Fruit fly (Drosophila melanogaster) whole organism, embryonic: ENCODE results near the gene Blm.
A peak's percentile ranks its signal among the peaks of the same experiment; 100 is the strongest.

Source experiments
- CG12155 ChIP-seq: fragments of 200-800 bp; sonication (Bioruptor generic); optimal IDR thresholded peaks from 3 replicates; lab custom pipeline; 2016; ENCODE audit warnings: missing biosample characterization, missing genetic modification characterization
- CG12942 ChIP-seq: fragments of 200-800 bp; sonication (Bioruptor generic); optimal IDR thresholded peaks from 3 replicates; lab custom pipeline; 2016; ENCODE audit warnings: missing biosample characterization, missing genetic modification characterization
- CG13775 ChIP-seq: fragments of 200-800 bp; sonication (Bioruptor generic); optimal IDR thresholded peaks from 3 replicates; lab custom pipeline; 2017; ENCODE audit warnings: missing biosample characterization, mild to moderate bottlenecking, missing genetic modification characterization
- CG13894 ChIP-seq: fragments of 200-800 bp; sonication (Bioruptor generic); optimal IDR thresholded peaks from 3 replicates; lab custom pipeline; 2018; ENCODE audit warnings: missing biosample characterization, mild to moderate bottlenecking, missing genetic modification characterization, moderate library complexity
- CG14441 ChIP-seq: fragments of 200-800 bp; sonication (Bioruptor generic); IDR thresholded peaks from 2 replicates; pipeline ENCODE4 v1.3.6; 2022; ENCODE audit warnings: missing biosample characterization, missing genetic modification characterization
- CG1647 ChIP-seq: fragments of 200-800 bp; sonication (Bioruptor generic); optimal IDR thresholded peaks from 3 replicates; lab custom pipeline; 2016; ENCODE audit warnings: missing biosample characterization, missing genetic modification characterization
- CG16813 ChIP-seq: fragments of 200-800 bp; sonication (Bioruptor generic); IDR thresholded peaks from 3 replicates; pipeline ENCODE4 v1.3.6; 2022; ENCODE audit warnings: missing biosample characterization, missing genetic modification characterization; ENCODE audit not compliant: partially characterized antibody
- CG16815 ChIP-seq: fragments of 200-800 bp; sonication (Bioruptor generic); optimal IDR thresholded peaks from 3 replicates; lab custom pipeline; 2017; ENCODE audit warnings: missing biosample characterization, mild to moderate bottlenecking, missing genetic modification characterization
- CG2116 ChIP-seq: fragments of 200-800 bp; sonication (Bioruptor generic); optimal IDR thresholded peaks from 3 replicates; lab custom pipeline; 2018; ENCODE audit warnings: missing biosample characterization, mild to moderate bottlenecking, missing genetic modification characterization
- CG2678 ChIP-seq: fragments of 200-800 bp; sonication (Bioruptor generic); optimal IDR thresholded peaks from 3 replicates; lab custom pipeline; 2019; ENCODE audit warnings: missing biosample characterization, mild to moderate bottlenecking, missing genetic modification characterization, moderate library complexity
- CG30020 ChIP-seq: fragments of 200-800 bp; optimal IDR thresholded peaks from 2 replicates; lab custom pipeline; 2019; ENCODE audit warnings: missing biosample characterization, mild to moderate bottlenecking, missing genetic modification characterization, moderate library complexity
- CG31365 ChIP-seq: fragments of 200-800 bp; sonication (Bioruptor generic); optimal IDR thresholded peaks from 2 replicates; lab custom pipeline; 2018; ENCODE audit warnings: missing biosample characterization, mild to moderate bottlenecking, missing genetic modification characterization
- CG34422 ChIP-seq: fragments of 200-800 bp; sonication (Bioruptor generic); IDR thresholded peaks from 3 replicates; pipeline ENCODE4 v1.3.6; 2022; ENCODE audit warnings: missing biosample characterization, missing genetic modification characterization
- CG4328 ChIP-seq: fragments of 200-800 bp; sonication (Bioruptor generic); optimal IDR thresholded peaks from 3 replicates; lab custom pipeline; 2017; ENCODE audit warnings: missing biosample characterization, missing genetic modification reagents, missing genetic modification characterization
- CG4707 ChIP-seq: fragments of 200-800 bp; sonication (Bioruptor generic); optimal IDR thresholded peaks from 2 replicates; lab custom pipeline; 2018; ENCODE audit warnings: missing biosample characterization, mild to moderate bottlenecking, missing genetic modification characterization, moderate library complexity
- CG6765 ChIP-seq: fragments of 200-800 bp; sonication (Bioruptor generic); optimal IDR thresholded peaks from 3 replicates; lab custom pipeline; 2017; ENCODE audit warnings: missing biosample characterization, mild to moderate bottlenecking, missing genetic modification characterization
- CG6813 ChIP-seq: fragments of 200-800 bp; sonication (Bioruptor generic); optimal IDR thresholded peaks from 2 replicates; lab custom pipeline; 2017; ENCODE audit warnings: missing biosample characterization, missing genetic modification characterization, mild to moderate bottlenecking, moderate library complexity, missing genetic modification reagents
- CG7745 ChIP-seq: fragments of 200-800 bp; sonication (Bioruptor generic); optimal IDR thresholded peaks from 2 replicates; lab custom pipeline; 2018; ENCODE audit warnings: missing biosample characterization, mild to moderate bottlenecking, missing genetic modification characterization, moderate library complexity
- CG7928 ChIP-seq: fragments of 200-800 bp; sonication (Bioruptor generic); optimal IDR thresholded peaks from 2 replicates; lab custom pipeline; 2017; ENCODE audit warnings: missing biosample characterization, mild to moderate bottlenecking, missing genetic modification characterization
- CG7987 ChIP-seq: fragments of 200-800 bp; sonication (Bioruptor generic); optimal IDR thresholded peaks from 2 replicates; lab custom pipeline; 2018; ENCODE audit warnings: missing biosample characterization, mild to moderate bottlenecking, missing genetic modification characterization, moderate library complexity
- CG9876 ChIP-seq: fragments of 200-800 bp; sonication (Bioruptor generic); optimal IDR thresholded peaks from 2 replicates; lab custom pipeline; 2016; ENCODE audit warnings: missing biosample characterization, missing genetic modification characterization
- CoRest ChIP-seq: fragments of 200-800 bp; sonication (Bioruptor generic); optimal IDR thresholded peaks from 3 replicates; lab custom pipeline; 2018; ENCODE audit warnings: missing biosample characterization, mild to moderate bottlenecking, missing genetic modification characterization, moderate library complexity
- Ets65A ChIP-seq: fragments of 200-800 bp; sonication (Bioruptor generic); peaks from one replicate; lab custom pipeline; 2016; ENCODE audit warnings: missing biosample characterization, missing genetic modification characterization
- GATAe ChIP-seq: fragments of 200-800 bp; sonication (Bioruptor generic); conservative IDR thresholded peaks from 2 replicates; pipeline ENCODE4 v1.3.6; 2022; ENCODE audit warnings: missing biosample characterization, missing genetic modification characterization
- HLH54F ChIP-seq: fragments of 200-800 bp; sonication (Bioruptor generic); optimal IDR thresholded peaks from 3 replicates; lab custom pipeline; 2016; ENCODE audit warnings: missing biosample characterization, missing genetic modification characterization
- Hr3 ChIP-seq: fragments of 200-800 bp; sonication (Bioruptor generic); optimal IDR thresholded peaks from 3 replicates; lab custom pipeline; 2016; ENCODE audit warnings: missing biosample characterization, missing genetic modification characterization
- Hr39 ChIP-seq: fragments of >200 bp; optimal IDR thresholded peaks from 2 replicates; lab custom pipeline; 2017
- Hr51 ChIP-seq, 2 experiments: fragments of 200-800 bp; sonication (Bioruptor generic); optimal IDR thresholded peaks; 2 replicates in 1 of 2; 3 replicates in 1 of 2; lab custom pipeline; 2016 to 2018; ENCODE audit warnings: missing biosample characterization in 2 of 2, missing genetic modification characterization in 2 of 2, mild to moderate bottlenecking in 1 of 2, moderate library complexity in 1 of 2
- Kr ChIP-seq: fragments of 200-800 bp; sonication (Bioruptor generic); optimal IDR thresholded peaks from 2 replicates; lab custom pipeline; 2017; ENCODE audit warnings: missing biosample characterization, mild to moderate bottlenecking, missing genetic modification characterization
- MBD-R2 ChIP-seq: fragments of 200-800 bp; sonication (Bioruptor generic); IDR thresholded peaks from 2 replicates; pipeline ENCODE4 v1.3.6; 2022; ENCODE audit warnings: missing biosample characterization, missing genetic modification characterization
- Med ChIP-seq: fragments of 200-800 bp; sonication (Bioruptor generic); peaks from one replicate; lab custom pipeline; 2016; ENCODE audit warnings: missing biosample characterization, missing genetic modification characterization, mild to moderate bottlenecking, inconsistent platforms, moderate library complexity
- NC2α ChIP-seq: fragments of 200-800 bp; sonication (Bioruptor generic); optimal IDR thresholded peaks from 2 replicates; lab custom pipeline; 2016; ENCODE audit warnings: missing biosample characterization, missing genetic modification characterization
- Ptx1 ChIP-seq: fragments of 200-800 bp; sonication (Bioruptor generic); IDR thresholded peaks from 2 replicates; pipeline ENCODE4 v1.3.6; 2022; ENCODE audit warnings: missing biosample characterization, missing genetic modification characterization
- Ssrp ChIP-seq: fragments of 200-800 bp; sonication (Bioruptor generic); optimal IDR thresholded peaks from 2 replicates; lab custom pipeline; 2018; ENCODE audit warnings: missing biosample characterization, mild to moderate bottlenecking, missing genetic modification characterization, moderate library complexity
- Tbp ChIP-seq: fragments of >200 bp; optimal IDR thresholded peaks from 2 replicates; lab custom pipeline; 2018; ENCODE audit warnings: missing biosample characterization, missing genetic modification characterization
- Vsx1 ChIP-seq: fragments of 200-800 bp; sonication (Bioruptor generic); optimal IDR thresholded peaks from 2 replicates; lab custom pipeline; 2017; ENCODE audit warnings: missing biosample characterization, mild to moderate bottlenecking, missing genetic modification characterization, missing genetic modification reagents
- ap ChIP-seq: fragments of 200-800 bp; sonication (Bioruptor generic); IDR thresholded peaks from 2 replicates; pipeline ENCODE4 v1.3.6; 2022; ENCODE audit warnings: missing biosample characterization, missing genetic modification characterization
- br ChIP-seq: fragments of >200 bp; optimal IDR thresholded peaks from 2 replicates; lab custom pipeline; 2017
- cg ChIP-seq: fragments of 200-800 bp; sonication (Bioruptor generic); optimal IDR thresholded peaks from 3 replicates; lab custom pipeline; 2019; ENCODE audit warnings: missing biosample characterization, mild to moderate bottlenecking, missing genetic modification characterization, moderate library complexity
- cwo ChIP-seq: fragments of 200-800 bp; sonication (Bioruptor generic); optimal IDR thresholded peaks from 3 replicates; lab custom pipeline; 2017; ENCODE audit warnings: missing biosample characterization, missing genetic modification characterization, mild to moderate bottlenecking, moderate library complexity, missing genetic modification reagents
- fd64A ChIP-seq: fragments of 200-800 bp; sonication (Bioruptor generic); optimal IDR thresholded peaks from 3 replicates; lab custom pipeline; 2018; ENCODE audit warnings: missing biosample characterization, mild to moderate bottlenecking, missing genetic modification characterization
- fd96Cb ChIP-seq: fragments of 200-800 bp; sonication (Bioruptor generic); optimal IDR thresholded peaks from 2 replicates; lab custom pipeline; 2018; ENCODE audit warnings: missing biosample characterization, mild to moderate bottlenecking, missing genetic modification characterization, moderate library complexity
- fu2 ChIP-seq: fragments of 200-800 bp; sonication (Bioruptor generic); optimal IDR thresholded peaks from 2 replicates; lab custom pipeline; 2016; ENCODE audit warnings: missing biosample characterization, missing genetic modification characterization
- ind ChIP-seq: fragments of 200-800 bp; sonication (Bioruptor generic); optimal IDR thresholded peaks from 3 replicates; lab custom pipeline; 2016; ENCODE audit warnings: missing biosample characterization, missing genetic modification characterization
- org-1 ChIP-seq: fragments of 200-800 bp; sonication (Bioruptor generic); optimal IDR thresholded peaks from 2 replicates; lab custom pipeline; 2017; ENCODE audit warnings: missing biosample characterization, missing genetic modification characterization
- salm ChIP-seq: fragments of 200-800 bp; sonication (Bioruptor generic); optimal IDR thresholded peaks from 2 replicates; lab custom pipeline; 2018; ENCODE audit warnings: missing biosample characterization, mild to moderate bottlenecking, missing genetic modification characterization
- seq ChIP-seq: fragments of 200-800 bp; sonication (Bioruptor generic); IDR thresholded peaks from 2 replicates; pipeline ENCODE4 v1.3.6; 2022; ENCODE audit warnings: missing biosample characterization, missing genetic modification characterization
- sqz ChIP-seq: fragments of 200-800 bp; sonication (Bioruptor generic); optimal IDR thresholded peaks from 3 replicates; lab custom pipeline; 2018; ENCODE audit warnings: missing biosample characterization, mild to moderate bottlenecking, missing genetic modification characterization
- stc ChIP-seq: fragments of 200-800 bp; sonication (Bioruptor generic); IDR thresholded peaks from 2 replicates; pipeline ENCODE4 v1.3.6; 2022; ENCODE audit warnings: missing biosample characterization, missing genetic modification characterization
- tio ChIP-seq: fragments of 200-800 bp; sonication (Bioruptor generic); optimal IDR thresholded peaks from 2 replicates; lab custom pipeline; 2017; ENCODE audit warnings: missing biosample characterization, missing genetic modification characterization, inconsistent platforms
- trh ChIP-seq: fragments of 200-800 bp; sonication (Bioruptor generic); optimal IDR thresholded peaks from 2 replicates; lab custom pipeline; 2016; ENCODE audit warnings: missing biosample characterization, missing genetic modification characterization

Blm gene

dm6 chr3R:11758507-11759184 lies 17.1 kb upstream of the Blm start (continued):
- TF ChIP-seq Ets65A (GFP tag; lab: Kevin White, UChicago), result no peak
- peak; percentile 18 for TF ChIP-seq Kr (GFP tag; lab: Kevin White, UChicago)
- no peak for TF ChIP-seq stc (GFP tag; lab: Robert Waterston, UW)
- no peak for TF ChIP-seq NC2α
- TF ChIP-seq CG13894, result peak; percentile 19
- no peak for TF ChIP-seq Hr3
- TF ChIP-seq seq, result no peak
- TF ChIP-seq CG6813, result peak; percentile 31
- no peak for TF ChIP-seq MBD-R2 (GFP tag; lab: Robert Waterston, UW)
- TF ChIP-seq cg (GFP tag; lab: Kevin White, UChicago), result peak; percentile 94
- TF ChIP-seq Med (GFP tag; lab: Kevin White, UChicago), result peak; percentile 71
- no peak for TF ChIP-seq tio
- no peak for TF ChIP-seq CG4707
- TF ChIP-seq CG12942, result no peak
- TF ChIP-seq fu2 (GFP tag; lab: Kevin White, UChicago), result no peak
- TF ChIP-seq CoRest (tag; lab: Kevin White, UChicago), result peak; percentile 43
- no peak for TF ChIP-seq org-1 (GFP tag; lab: Kevin White, UChicago)
- no peak for TF ChIP-seq HLH54F (GFP tag; lab: Kevin White, UChicago)
- TF ChIP-seq cwo, result no peak
- peak; percentile 46 for TF ChIP-seq CG4328 (GFP tag; lab: Kevin White, UChicago)
- peak; percentile 20 for TF ChIP-seq sqz (GFP tag; lab: Kevin White, UChicago)
- no peak for TF ChIP-seq GATAe (GFP tag; lab: Robert Waterston, UW)
- no peak for TF ChIP-seq br (lab: Kevin White, UChicago)
- no peak for TF ChIP-seq Tbp (GFP tag; lab: Kevin White, UChicago)
- no peak for TF ChIP-seq CG30020
- TF ChIP-seq CG7928 (GFP tag; lab: Kevin White, UChicago), result no peak
- TF ChIP-seq CG1647 (GFP tag; lab: Kevin White, UChicago), result no peak
- no peak for TF ChIP-seq CG34422 (GFP tag; lab: Robert Waterston, UW)
- TF ChIP-seq Ssrp (tag; lab: Kevin White, UChicago), result peak; percentile 6
- no peak for TF ChIP-seq Vsx1 (GFP tag; lab: Kevin White, UChicago)
- no peak for TF ChIP-seq fd64A (GFP tag; lab: Kevin White, UChicago)
- no peak for TF ChIP-seq Hr51 (GFP tag; optimal IDR thresholded peaks at IDR 0.05; lab: Kevin White, UChicago)
- no peak for TF ChIP-seq CG14441 (GFP tag; lab: Robert Waterston, UW)
- TF ChIP-seq CG2678 (tag; lab: Kevin White, UChicago), result peak; percentile 61
- TF ChIP-seq CG16815 (GFP tag; lab: Kevin White, UChicago), result peak; percentile 44
- TF ChIP-seq CG9876 (GFP tag; lab: Kevin White, UChicago), result no peak
- TF ChIP-seq CG2116 (GFP tag; lab: Kevin White, UChicago), result no peak
- TF ChIP-seq CG12155, result peak; percentile 0
- TF ChIP-seq CG16813, result no peak
- TF ChIP-seq ind (GFP tag; lab: Kevin White, UChicago), result peak; percentile 4
- peak; percentile 28 for TF ChIP-seq CG13775 (GFP tag; lab: Kevin White, UChicago)
- TF ChIP-seq Ptx1 (GFP tag; lab: Robert Waterston, UW), result no peak
- TF ChIP-seq Hr39 (lab: Kevin White, UChicago), result no peak
- TF ChIP-seq CG7987 (GFP tag; lab: Kevin White, UChicago), result peak; percentile 8
- peak; percentile 21 for TF ChIP-seq CG6765
- no peak for TF ChIP-seq ap (GFP tag; lab: Robert Waterston, UW)
- TF ChIP-seq fd96Cb (tag; lab: Kevin White, UChicago), result no peak
- no peak for TF ChIP-seq CG31365
- no peak for TF ChIP-seq salm
- TF ChIP-seq CG7745 (tag; lab: Kevin White, UChicago), result peak; percentile 31
- no peak for TF ChIP-seq trh (GFP tag; lab: Kevin White, UChicago)
